Worm (Caenorhabditis elegans): ENCODE measurements around the gene iff-1.

ce11 chrIII:9702665-9703252 lies 44.2 kb downstream of the iff-1 start:
- TF ChIP-seq F55B11.4 (tag; optimal IDR thresholded peaks at IDR 0.05; ENCODE audit: borderline replicate concordance, insufficient read depth) (no peak), ceh-100 (GFP tag; IDR thresholded peaks at IDR 0.05) (no peak), ets-4 (GFP tag; optimal IDR thresholded peaks at IDR 0.05) (no peak)

Measured in whole organism, young adult.